Fruit fly (Drosophila melanogaster) whole organism, embryonic: ENCODE results near the gene ova.
A peak's percentile ranks its signal among the peaks of the same experiment; 100 is the strongest.

ENCODE experiments used
- Atf3 ChIP-seq: fragments of 200-800 bp; sonication (Bioruptor generic); optimal IDR thresholded peaks from 3 replicates; lab custom pipeline; 2016; ENCODE audit warnings: missing biosample characterization, missing genetic modification characterization
- C15 ChIP-seq: fragments of 200-800 bp; sonication (Bioruptor generic); IDR thresholded peaks from 3 replicates; pipeline ENCODE4 v1.3.6; 2022; ENCODE audit warnings: missing biosample characterization, missing genetic modification characterization
- CG10321 ChIP-seq: fragments of 200-800 bp; sonication (Bioruptor generic); IDR thresholded peaks from 2 replicates; pipeline ENCODE4 v1.3.6; 2022; ENCODE audit warnings: missing biosample characterization, missing genetic modification characterization
- CG10366 ChIP-seq: fragments of 200-800 bp; sonication (Bioruptor generic); IDR thresholded peaks from 2 replicates; pipeline ENCODE4 v1.3.6; 2022; ENCODE audit warnings: missing biosample characterization, missing genetic modification characterization
- CG10543 ChIP-seq: fragments of 200-800 bp; sonication (Bioruptor generic); optimal IDR thresholded peaks from 3 replicates; lab custom pipeline; 2017; ENCODE audit warnings: missing biosample characterization, mild to moderate bottlenecking, missing genetic modification characterization, moderate library complexity
- CG11504 ChIP-seq: fragments of 200-800 bp; sonication (Bioruptor generic); optimal IDR thresholded peaks from 3 replicates; lab custom pipeline; 2019; ENCODE audit warnings: missing biosample characterization, mild to moderate bottlenecking, missing genetic modification characterization, moderate library complexity
- CG12942 ChIP-seq: fragments of 200-800 bp; sonication (Bioruptor generic); optimal IDR thresholded peaks from 3 replicates; lab custom pipeline; 2016; ENCODE audit warnings: missing biosample characterization, missing genetic modification characterization
- CG13123 ChIP-seq: fragments of 200-800 bp; sonication (Bioruptor generic); optimal IDR thresholded peaks from 2 replicates; lab custom pipeline; 2016; ENCODE audit warnings: missing biosample characterization, missing genetic modification characterization
- CG13424 ChIP-seq: fragments of 200-800 bp; sonication (Bioruptor generic); optimal IDR thresholded peaks from 2 replicates; lab custom pipeline; 2019; ENCODE audit warnings: missing biosample characterization, mild to moderate bottlenecking, missing genetic modification characterization, moderate library complexity
- CG14441 ChIP-seq: fragments of 200-800 bp; sonication (Bioruptor generic); IDR thresholded peaks from 2 replicates; pipeline ENCODE4 v1.3.6; 2022; ENCODE audit warnings: missing biosample characterization, missing genetic modification characterization
- CG15073 ChIP-seq: fragments of 200-800 bp; sonication (Bioruptor generic); optimal IDR thresholded peaks from 2 replicates; lab custom pipeline; 2016; ENCODE audit warnings: missing biosample characterization, missing genetic modification characterization
- CG15514 ChIP-seq: fragments of 200-800 bp; sonication (Bioruptor generic); optimal IDR thresholded peaks from 3 replicates; lab custom pipeline; 2017; ENCODE audit warnings: missing biosample characterization, missing genetic modification characterization, mild to moderate bottlenecking, moderate library complexity, missing genetic modification reagents
- CG1602 ChIP-seq: fragments of 200-800 bp; sonication (Bioruptor generic); optimal IDR thresholded peaks from 3 replicates; lab custom pipeline; 2016; ENCODE audit warnings: missing biosample characterization, missing genetic modification characterization
- CG1792 ChIP-seq: fragments of 200-800 bp; sonication (Bioruptor generic); optimal IDR thresholded peaks from 2 replicates; lab custom pipeline; 2016; ENCODE audit warnings: missing biosample characterization, missing genetic modification characterization
- CG18262 ChIP-seq: fragments of 200-800 bp; optimal IDR thresholded peaks from 3 replicates; lab custom pipeline; 2019; ENCODE audit warnings: missing biosample characterization, mild to moderate bottlenecking, missing genetic modification characterization, moderate library complexity
- CG2202 ChIP-seq: fragments of 200-800 bp; sonication (Bioruptor generic); optimal IDR thresholded peaks from 2 replicates; lab custom pipeline; 2018; ENCODE audit warnings: missing biosample characterization, mild to moderate bottlenecking, missing genetic modification characterization
- CG3065 ChIP-seq: fragments of 200-800 bp; sonication (Bioruptor generic); optimal IDR thresholded peaks from 2 replicates; lab custom pipeline; 2016; ENCODE audit warnings: missing biosample characterization, missing genetic modification characterization
- CG42726 ChIP-seq: fragments of 200-800 bp; sonication (Bioruptor generic); IDR thresholded peaks from 2 replicates; pipeline ENCODE4 v1.3.6; 2022; ENCODE audit warnings: missing biosample characterization, missing genetic modification characterization; ENCODE audit not compliant: partially characterized antibody
- CG43689 ChIP-seq: fragments of 200-800 bp; sonication (Bioruptor generic); IDR thresholded peaks from 2 replicates; pipeline ENCODE4 v1.3.6; 2022; ENCODE audit warnings: missing biosample characterization, missing genetic modification characterization
- CG7357 ChIP-seq: fragments of 200-800 bp; sonication (Bioruptor generic); IDR thresholded peaks from 3 replicates; pipeline ENCODE4 v1.3.6; 2022; ENCODE audit warnings: missing biosample characterization, missing genetic modification characterization
- CG7839 ChIP-seq: fragments of 200-800 bp; sonication (Bioruptor generic); optimal IDR thresholded peaks from 3 replicates; lab custom pipeline; 2018; ENCODE audit warnings: missing biosample characterization, mild to moderate bottlenecking, missing genetic modification characterization, moderate library complexity
- CG9932 ChIP-seq: fragments of 200-800 bp; sonication (Bioruptor generic); IDR thresholded peaks from 2 replicates; pipeline ENCODE4 v1.3.6; 2022; ENCODE audit warnings: missing biosample characterization, missing genetic modification characterization
- CrebB ChIP-seq: fragments of 200-800 bp; sonication (Bioruptor generic); optimal IDR thresholded peaks from 3 replicates; lab custom pipeline; 2018; ENCODE audit warnings: missing biosample characterization, mild to moderate bottlenecking, missing genetic modification characterization
- D ChIP-seq, 2 experiments: fragments of 200-800 bp in 1 of 2; fragments of >200 bp in 1 of 2; sonication (Bioruptor generic) in 1 of 2; optimal IDR thresholded peaks; 2 replicates in 1 of 2; 3 replicates in 1 of 2; lab custom pipeline; 2017; ENCODE audit warnings: mild to moderate bottlenecking in 1 of 2, missing biosample characterization in 1 of 2, missing genetic modification characterization in 1 of 2, missing genetic modification reagents in 1 of 2
- Dbx ChIP-seq: fragments of 200-800 bp; sonication (Bioruptor generic); IDR thresholded peaks from 3 replicates; pipeline ENCODE4 v1.3.6; 2022; ENCODE audit warnings: missing biosample characterization, missing genetic modification characterization
- Ets97D ChIP-seq: fragments of 200-800 bp; sonication (Bioruptor generic); optimal IDR thresholded peaks from 3 replicates; lab custom pipeline; 2016; ENCODE audit warnings: missing biosample characterization, missing genetic modification characterization
- HLH54F ChIP-seq: fragments of 200-800 bp; sonication (Bioruptor generic); optimal IDR thresholded peaks from 3 replicates; lab custom pipeline; 2016; ENCODE audit warnings: missing biosample characterization, missing genetic modification characterization
- HLHmδ ChIP-seq: fragments of 200-800 bp; sonication (Bioruptor generic); optimal IDR thresholded peaks from 2 replicates; lab custom pipeline; 2018; ENCODE audit warnings: missing biosample characterization, mild to moderate bottlenecking, missing genetic modification characterization, moderate library complexity
- Hmr ChIP-seq: fragments of 200-800 bp; sonication (Bioruptor generic); optimal IDR thresholded peaks from 3 replicates; lab custom pipeline; 2017; ENCODE audit warnings: mild to moderate bottlenecking, missing biosample characterization, missing genetic modification reagents, missing genetic modification characterization
- Hr51 ChIP-seq, 2 experiments: fragments of 200-800 bp; sonication (Bioruptor generic); optimal IDR thresholded peaks; 2 replicates in 1 of 2; 3 replicates in 1 of 2; lab custom pipeline; 2016 to 2018; ENCODE audit warnings: missing biosample characterization in 2 of 2, missing genetic modification characterization in 2 of 2, mild to moderate bottlenecking in 1 of 2, moderate library complexity in 1 of 2
- Mad ChIP-seq: fragments of 200-800 bp; sonication (Bioruptor generic); optimal IDR thresholded peaks from 2 replicates; lab custom pipeline; 2016; ENCODE audit warnings: missing biosample characterization, missing genetic modification characterization
- NfI ChIP-seq: fragments of 200-800 bp; sonication (Bioruptor generic); optimal IDR thresholded peaks from 3 replicates; lab custom pipeline; 2018; ENCODE audit warnings: missing biosample characterization, mild to moderate bottlenecking, missing genetic modification characterization, moderate library complexity
- Stat92E ChIP-seq, 3 experiments: fragments of >200 bp in 2 of 3; fragments of 200-800 bp in 1 of 3; sonication (Bioruptor generic) in 1 of 3; optimal IDR thresholded peaks; 2 replicates each; lab custom pipeline; 2017 to 2019; ENCODE audit warnings: missing biosample characterization in 3 of 3, missing genetic modification characterization in 3 of 3, mild to moderate bottlenecking in 1 of 3, moderate library complexity in 1 of 3
- bigmax ChIP-seq: fragments of 200-800 bp; sonication (Bioruptor generic); optimal IDR thresholded peaks from 2 replicates; lab custom pipeline; 2018; ENCODE audit warnings: missing biosample characterization, mild to moderate bottlenecking, missing genetic modification characterization
- dan ChIP-seq: fragments of 200-800 bp; sonication (Bioruptor generic); IDR thresholded peaks from 2 replicates; pipeline ENCODE4 v1.3.6; 2022; ENCODE audit warnings: missing biosample characterization, missing genetic modification characterization
- gce ChIP-seq: fragments of 200-800 bp; sonication (Bioruptor generic); IDR thresholded peaks from 3 replicates; pipeline ENCODE4 v1.3.6; 2022; ENCODE audit warnings: missing biosample characterization, missing genetic modification characterization
- grn ChIP-seq: fragments of 200-800 bp; sonication (Bioruptor generic); optimal IDR thresholded peaks from 3 replicates; lab custom pipeline; 2017; ENCODE audit warnings: missing biosample characterization, missing genetic modification characterization
- kay ChIP-seq: fragments of 200-800 bp; sonication (Bioruptor generic); optimal IDR thresholded peaks from 2 replicates; lab custom pipeline; 2016; ENCODE audit warnings: missing biosample characterization, missing genetic modification characterization
- lab ChIP-seq: fragments of 200-800 bp; sonication (Bioruptor generic); optimal IDR thresholded peaks from 3 replicates; lab custom pipeline; 2017; ENCODE audit warnings: missing biosample characterization, missing genetic modification characterization, mild to moderate bottlenecking, moderate library complexity, missing genetic modification reagents
- phol ChIP-seq: fragments of 200-800 bp; sonication (Bioruptor generic); optimal IDR thresholded peaks from 3 replicates; lab custom pipeline; 2018; ENCODE audit warnings: missing biosample characterization, mild to moderate bottlenecking, missing genetic modification characterization, moderate library complexity
- scrt ChIP-seq: fragments of 200-800 bp; sonication (Bioruptor generic); optimal IDR thresholded peaks from 2 replicates; lab custom pipeline; 2018; ENCODE audit warnings: missing biosample characterization, mild to moderate bottlenecking, missing genetic modification characterization, moderate library complexity
- sens ChIP-seq: fragments of 200-800 bp; sonication (Bioruptor generic); peaks from one replicate; lab custom pipeline; 2016; ENCODE audit warnings: missing biosample characterization, missing genetic modification characterization
- slbo ChIP-seq: fragments of 200-800 bp; sonication (Bioruptor generic); IDR thresholded peaks from 2 replicates; pipeline ENCODE4 v1.3.6; 2022; ENCODE audit warnings: missing biosample characterization, missing genetic modification characterization
- stwl ChIP-seq: fragments of 200-800 bp; sonication (Bioruptor generic); optimal IDR thresholded peaks from 3 replicates; lab custom pipeline; 2018; ENCODE audit warnings: missing biosample characterization, mild to moderate bottlenecking, missing genetic modification characterization, moderate library complexity
- tap ChIP-seq: fragments of 200-800 bp; optimal IDR thresholded peaks from 3 replicates; lab custom pipeline; 2019; ENCODE audit warnings: missing biosample characterization, mild to moderate bottlenecking, missing genetic modification characterization, moderate library complexity
- tgo ChIP-seq: fragments of 200-800 bp; sonication (Bioruptor generic); IDR thresholded peaks from 3 replicates; pipeline ENCODE4 v1.3.6; 2022; ENCODE audit warnings: missing biosample characterization, missing genetic modification characterization
- wdn ChIP-seq: fragments of 200-800 bp; sonication (Bioruptor generic); IDR thresholded peaks from 2 replicates; pipeline ENCODE4 v1.3.6; 2022; ENCODE audit warnings: missing biosample characterization, missing genetic modification characterization
- zfh2 ChIP-seq: fragments of 200-800 bp; sonication (Bioruptor generic); optimal IDR thresholded peaks from 2 replicates; lab custom pipeline; 2016; ENCODE audit warnings: missing biosample characterization, missing genetic modification characterization

Gene ova

dm6 chr2L:10198911-10199310 lies 32.6 kb downstream of the ova start, which contains the start of gene Sur (continued):
- TF ChIP-seq Stat92E (GFP tag; optimal IDR thresholded peaks at IDR 0.05; lab: Kevin White, UChicago) = no peak
- no peak for TF ChIP-seq Ets97D (GFP tag; lab: Kevin White, UChicago)
- TF ChIP-seq wdn (GFP tag; lab: Robert Waterston, UW) = no peak
- no peak for TF ChIP-seq gce (GFP tag; lab: Robert Waterston, UW)
- no peak for TF ChIP-seq CG10321 (GFP tag; lab: Robert Waterston, UW)
- TF ChIP-seq grn = no peak
- no peak for TF ChIP-seq CG7839 (tag; lab: Kevin White, UChicago)
- TF ChIP-seq CG10366 (GFP tag; lab: Robert Waterston, UW) = no peak
- no peak for TF ChIP-seq CG14441
- TF ChIP-seq CG3065 (GFP tag; lab: Kevin White, UChicago) = no peak
- TF ChIP-seq CG2202 = no peak
- TF ChIP-seq HLH54F (GFP tag; lab: Kevin White, UChicago) = no peak
- TF ChIP-seq dan (GFP tag; lab: Robert Waterston, UW) = no peak
- no peak for TF ChIP-seq zfh2 (GFP tag; lab: Kevin White, UChicago)
- TF ChIP-seq CG13123 (GFP tag; lab: Kevin White, UChicago) = no peak
- no peak for TF ChIP-seq Hr51 (GFP tag; optimal IDR thresholded peaks at IDR 0.05; lab: Kevin White, UChicago)

dm6 chr2L:10191396-10191795 lies 40.1 kb downstream of the ova start, which contains the start of gene Fum4:
Fum4 (minus strand) TSS chr2L:10191496.
- TF ChIP-seq bigmax (no peak), Hmr (GFP tag; lab: Kevin White, UChicago) (no peak), CG15514 (GFP tag; lab: Kevin White, UChicago) (no peak), CG18262 (tag; lab: Kevin White, UChicago) (no peak), CG43689 (GFP tag; lab: Robert Waterston, UW) (no peak), NfI (GFP tag; lab: Kevin White, UChicago) (no peak), CG13424 (tag; lab: Kevin White, UChicago) (no peak), Mad (GFP tag; lab: Kevin White, UChicago) (no peak), slbo (GFP tag; lab: Robert Waterston, UW) (no peak), tgo (no peak), CrebB (tag; lab: Kevin White, UChicago) (no peak), CG11504 (no peak), CG7357 (GFP tag; lab: Robert Waterston, UW) (no peak)

- TF ChIP-seq tap = no peak
- no peak for TF ChIP-seq D (optimal IDR thresholded peaks at IDR 0.05; lab: Kevin White, UChicago)
- TF ChIP-seq D (GFP tag; optimal IDR thresholded peaks at IDR 0.05; lab: Kevin White, UChicago) = no peak
- no peak for TF ChIP-seq stwl (tag; lab: Kevin White, UChicago)
- TF ChIP-seq Dbx (GFP tag; lab: Robert Waterston, UW) = no peak
- TF ChIP-seq CG10543 = no peak
- no peak for TF ChIP-seq Atf3 (GFP tag; lab: Kevin White, UChicago)
- no peak for TF ChIP-seq CG1792 (GFP tag; lab: Kevin White, UChicago)
- TF ChIP-seq HLH54F (GFP tag; lab: Kevin White, UChicago) = no peak
- no peak for TF ChIP-seq CG9932 (GFP tag; lab: Robert Waterston, UW)
- TF ChIP-seq CG1602 (GFP tag; lab: Kevin White, UChicago) = no peak
- no peak for TF ChIP-seq kay (GFP tag; lab: Kevin White, UChicago)
- TF ChIP-seq dan (GFP tag; lab: Robert Waterston, UW) = no peak
- peak; percentile 80 for TF ChIP-seq scrt (GFP tag; lab: Kevin White, UChicago)
- no peak for TF ChIP-seq CG42726
- no peak for TF ChIP-seq HLHmδ (GFP tag; lab: Kevin White, UChicago)
- peak; percentile 3 for TF ChIP-seq sens (GFP tag; lab: Kevin White, UChicago)
- no peak for TF ChIP-seq lab (GFP tag; lab: Kevin White, UChicago)
- TF ChIP-seq CG15073 (GFP tag; lab: Kevin White, UChicago) = peak; percentile 92
- TF ChIP-seq C15 = no peak
- no peak for TF ChIP-seq phol
- no peak for TF ChIP-seq CG12942 (GFP tag; lab: Kevin White, UChicago)
Observed at dm6 chr2L:10180182-10180779, 51.2 kb downstream of the ova start, which contains the start of gene CG44153. CG44153 (minus strand) TSS chr2L:10180256.
